Fruit fly (Drosophila melanogaster): ENCODE measurements around the gene dsb.

The dsb gene

DNA sequence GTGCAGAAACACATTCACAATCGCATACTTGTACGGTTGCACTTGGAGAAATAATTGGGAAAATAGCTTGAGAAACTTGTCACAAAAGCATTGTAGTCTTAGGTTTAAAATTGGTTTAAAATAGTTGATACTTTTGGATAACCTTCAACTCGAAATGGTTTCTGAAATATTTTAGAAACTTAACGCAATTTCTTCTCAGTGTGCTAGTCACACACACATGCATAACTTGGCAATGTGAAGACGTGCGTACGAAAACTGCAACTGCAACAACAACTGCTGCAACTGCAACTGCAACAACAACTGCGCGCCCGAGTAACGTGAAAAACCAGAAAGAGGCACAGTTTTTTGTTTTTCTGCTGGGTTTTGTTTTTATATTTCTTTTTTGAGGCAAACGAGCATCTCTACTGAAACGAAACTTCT is 23.9 kb downstream of the dsb start (continued):
- peak; percentile 88 for TF ChIP-seq CG14441 (GFP tag; IDR thresholded peaks at IDR 0.05)
- peak; percentile 40 for TF ChIP-seq CG15011 (GFP tag; optimal IDR thresholded peaks at IDR 0.05)
- peak; percentile 91 for TF ChIP-seq CG11504 (tag; optimal IDR thresholded peaks at IDR 0.05)
- TF ChIP-seq zf30C (GFP tag; optimal IDR thresholded peaks at IDR 0.05): peak; percentile 89
- peak; percentile 74 for TF ChIP-seq CG17385 (GFP tag; optimal IDR thresholded peaks at IDR 0.05)
- peak; percentile 34 for TF ChIP-seq CG3163 (GFP tag; optimal IDR thresholded peaks at IDR 0.05)
- TF ChIP-seq Mes4 (GFP tag; optimal IDR thresholded peaks at IDR 0.05): peak; percentile 78
- TF ChIP-seq fd96Cb (tag; optimal IDR thresholded peaks at IDR 0.05): peak; percentile 90
- TF ChIP-seq pros (GFP tag; optimal IDR thresholded peaks at IDR 0.05): no peak
- TF ChIP-seq ftz-f1 (GFP tag; optimal IDR thresholded peaks at IDR 0.05): no peak
- TF ChIP-seq fru (optimal IDR thresholded peaks at IDR 0.05): no peak
- no peak for TF ChIP-seq insv (GFP tag; optimal IDR thresholded peaks at IDR 0.05)
- peak; percentile 40 for TF ChIP-seq caup (GFP tag; optimal IDR thresholded peaks at IDR 0.05; ENCODE audit: severe bottlenecking)
- TF ChIP-seq sima (GFP tag; optimal IDR thresholded peaks at IDR 0.05): peak; percentile 37
- peak; percentile 91 for TF ChIP-seq otp (GFP tag; IDR thresholded peaks at IDR 0.05)
- TF ChIP-seq prd (optimal IDR thresholded peaks at IDR 0.05): no peak
- peak; percentile 97 for TF ChIP-seq prd (GFP tag; IDR thresholded peaks at IDR 0.05)
- no peak for TF ChIP-seq CG10543 (GFP tag; optimal IDR thresholded peaks at IDR 0.05)
- TF ChIP-seq pnt (GFP tag; optimal IDR thresholded peaks at IDR 0.05): peak; percentile 89
- no peak for TF ChIP-seq D19B (GFP tag; optimal IDR thresholded peaks at IDR 0.05)
- no peak for TF ChIP-seq CkIIα-i1 (GFP tag; IDR thresholded peaks at IDR 0.05)
- peak; percentile 25; the same call in 1 of the 3 replicates for TF ChIP-seq C15 (GFP tag; IDR thresholded peaks at IDR 0.05)
- no peak for TF ChIP-seq zfh2 (GFP tag; optimal IDR thresholded peaks at IDR 0.05)
- no peak for TF ChIP-seq Dip2 (GFP tag; IDR thresholded peaks at IDR 0.05)
- peak; percentile 55 for TF ChIP-seq CG12104 (GFP tag; optimal IDR thresholded peaks at IDR 0.05)
- peak; percentile 96 for TF ChIP-seq Med (GFP tag)
- TF ChIP-seq CG7745 (tag; optimal IDR thresholded peaks at IDR 0.05): no peak
- TF ChIP-seq grau (tag; optimal IDR thresholded peaks at IDR 0.05): peak; percentile 74
- no peak for TF ChIP-seq Opbp (GFP tag; IDR thresholded peaks at IDR 0.05; ENCODE audit: partially characterized antibody)
- TF ChIP-seq unc-4 (GFP tag; IDR thresholded peaks at IDR 0.05; ENCODE audit: partially characterized antibody): no peak
- peak; percentile 80 for TF ChIP-seq CG1233 (GFP tag; optimal IDR thresholded peaks at IDR 0.05)
- TF ChIP-seq CG2202 (tag; optimal IDR thresholded peaks at IDR 0.05): peak; percentile 71
- TF ChIP-seq CG14014 (GFP tag; IDR thresholded peaks at IDR 0.05): peak; percentile 62; the same call in 1 of the 2 replicates
- TF ChIP-seq z (GFP tag; IDR thresholded peaks at IDR 0.05): no peak
- peak; percentile 74 for TF ChIP-seq CG1602 (GFP tag; optimal IDR thresholded peaks at IDR 0.05)
- peak; percentile 54; the same call in 1 of the 2 replicates for TF ChIP-seq E2f2 (GFP tag; IDR thresholded peaks at IDR 0.05)
- no peak for TF ChIP-seq CG2129 (GFP tag; IDR thresholded peaks at IDR 0.05; ENCODE audit: partially characterized antibody)
- peak; percentile 85 for TF ChIP-seq CG7839 (tag; optimal IDR thresholded peaks at IDR 0.05)
- peak; percentile 86 to 92 for TF ChIP-seq bsh (GFP tag; optimal IDR thresholded peaks at IDR 0.05)
- TF ChIP-seq gcm (GFP tag; optimal IDR thresholded peaks at IDR 0.05): peak; percentile 59
- peak; percentile 60 for TF ChIP-seq Meics (GFP tag; optimal IDR thresholded peaks at IDR 0.05)
- peak; percentile 56 for TF ChIP-seq CG9817 (tag; optimal IDR thresholded peaks at IDR 0.05)
- TF ChIP-seq Lim3 (GFP tag; IDR thresholded peaks at IDR 0.05): 0 out of 2 replicates have a peak, but pooled peaks have one; percentile 46
- peak; percentile 37 for TF ChIP-seq ERR (GFP tag; optimal IDR thresholded peaks at IDR 0.05)
- peak; percentile 79 for TF ChIP-seq CG8089 (GFP tag; optimal IDR thresholded peaks at IDR 0.05)
- peak; percentile 46 for TF ChIP-seq CG6654 (GFP tag; optimal IDR thresholded peaks at IDR 0.05)
- TF ChIP-seq CG10462 (GFP tag; optimal IDR thresholded peaks at IDR 0.05): peak; percentile 81
- no peak for TF ChIP-seq exex (tag; optimal IDR thresholded peaks at IDR 0.05)
- TF ChIP-seq CG2116 (GFP tag; optimal IDR thresholded peaks at IDR 0.05): peak; percentile 23
- TF ChIP-seq Doc2 (GFP tag; IDR thresholded peaks at IDR 0.05): no peak
- peak; percentile 75 for TF ChIP-seq lmd (GFP tag; IDR thresholded peaks at IDR 0.05)

Measured in whole organism, embryonic.